Fruit fly (Drosophila melanogaster) whole organism, embryonic: Measurements from ENCODE around the gene Nrx-IV.
A peak's percentile ranks its signal among the peaks of the same experiment; 100 is the strongest.

Experiments used
- Abd-B ChIP-seq: fragments of 200-800 bp; sonication (Bioruptor generic); optimal IDR thresholded peaks from 2 replicates; lab custom pipeline; 2018; ENCODE audit warnings: missing biosample characterization, mild to moderate bottlenecking, missing genetic modification characterization, moderate library complexity
- CG10431 ChIP-seq: fragments of 200-800 bp; sonication (Bioruptor generic); optimal IDR thresholded peaks from 3 replicates; lab custom pipeline; 2018; ENCODE audit warnings: missing biosample characterization, mild to moderate bottlenecking, missing genetic modification characterization
- CG11560 ChIP-seq: fragments of 200-800 bp; sonication (Bioruptor generic); IDR thresholded peaks from 3 replicates; pipeline ENCODE4 v1.3.6; 2022; ENCODE audit warnings: missing biosample characterization, missing genetic modification characterization
- CG11695 ChIP-seq: fragments of 200-800 bp; sonication (Bioruptor generic); IDR thresholded peaks from 3 replicates; pipeline ENCODE4 v1.3.6; 2022; ENCODE audit warnings: missing biosample characterization, missing genetic modification characterization
- CG12071 ChIP-seq: fragments of 200-800 bp; sonication (Bioruptor generic); optimal IDR thresholded peaks from 3 replicates; lab custom pipeline; 2018; ENCODE audit warnings: missing biosample characterization, mild to moderate bottlenecking, missing genetic modification characterization
- CG13424 ChIP-seq: fragments of 200-800 bp; sonication (Bioruptor generic); optimal IDR thresholded peaks from 2 replicates; lab custom pipeline; 2019; ENCODE audit warnings: missing biosample characterization, mild to moderate bottlenecking, missing genetic modification characterization, moderate library complexity
- CG14667 ChIP-seq: fragments of 200-800 bp; sonication (Bioruptor generic); IDR thresholded peaks from 2 replicates; pipeline ENCODE4 v1.3.6; 2022; ENCODE audit warnings: missing biosample characterization, missing genetic modification characterization
- CG14965 ChIP-seq: fragments of 200-800 bp; sonication (Bioruptor generic); optimal IDR thresholded peaks from 2 replicates; lab custom pipeline; 2016; ENCODE audit warnings: missing biosample characterization, missing genetic modification characterization, borderline replicate concordance
- CG18619 ChIP-seq: fragments of 200-800 bp; sonication (Bioruptor generic); optimal IDR thresholded peaks from 3 replicates; lab custom pipeline; 2017; ENCODE audit warnings: missing biosample characterization, mild to moderate bottlenecking, missing genetic modification characterization
- CG2199 ChIP-seq: fragments of 200-800 bp; sonication (Bioruptor generic); IDR thresholded peaks from 3 replicates; pipeline ENCODE4 v1.3.6; 2022; ENCODE audit warnings: missing biosample characterization, missing genetic modification characterization
- CG30020 ChIP-seq: fragments of 200-800 bp; optimal IDR thresholded peaks from 2 replicates; lab custom pipeline; 2019; ENCODE audit warnings: missing biosample characterization, mild to moderate bottlenecking, missing genetic modification characterization, moderate library complexity
- CG3838 ChIP-seq: fragments of 200-800 bp; sonication (Bioruptor generic); optimal IDR thresholded peaks from 3 replicates; lab custom pipeline; 2016; ENCODE audit warnings: missing biosample characterization, missing genetic modification characterization
- CG7357 ChIP-seq: fragments of 200-800 bp; sonication (Bioruptor generic); IDR thresholded peaks from 3 replicates; pipeline ENCODE4 v1.3.6; 2022; ENCODE audit warnings: missing biosample characterization, missing genetic modification characterization
- CG8089 ChIP-seq: fragments of 200-800 bp; sonication (Bioruptor generic); optimal IDR thresholded peaks from 3 replicates; lab custom pipeline; 2016; ENCODE audit warnings: missing biosample characterization, missing genetic modification characterization
- CG8281 ChIP-seq: fragments of 200-800 bp; sonication (Bioruptor generic); optimal IDR thresholded peaks from 2 replicates; lab custom pipeline; 2018; ENCODE audit warnings: missing biosample characterization, mild to moderate bottlenecking, missing genetic modification characterization, moderate library complexity
- CG8478 ChIP-seq: fragments of >200 bp; optimal IDR thresholded peaks from 2 replicates; lab custom pipeline; 2018
- CG8944 ChIP-seq: fragments of 200-800 bp; sonication (Bioruptor generic); optimal IDR thresholded peaks from 3 replicates; lab custom pipeline; 2016; ENCODE audit warnings: missing biosample characterization, missing genetic modification characterization
- CG9609 ChIP-seq: fragments of 200-800 bp; sonication (Bioruptor generic); optimal IDR thresholded peaks from 3 replicates; lab custom pipeline; 2016; ENCODE audit warnings: missing biosample characterization, missing genetic modification characterization
- CG9876 ChIP-seq: fragments of 200-800 bp; sonication (Bioruptor generic); optimal IDR thresholded peaks from 2 replicates; lab custom pipeline; 2016; ENCODE audit warnings: missing biosample characterization, missing genetic modification characterization
- Dfd ChIP-seq, 2 experiments: fragments of >200 bp; optimal IDR thresholded peaks; 2 replicates each; lab custom pipeline; 2017; ENCODE audit warnings: missing biosample characterization in 2 of 2, missing genetic modification characterization in 2 of 2
- Drgx ChIP-seq: fragments of 200-800 bp; sonication (Bioruptor generic); IDR thresholded peaks from 2 replicates; pipeline ENCODE4 v1.3.6; 2022; ENCODE audit warnings: missing biosample characterization, missing genetic modification characterization
- Hsf ChIP-seq: fragments of 200-800 bp; sonication (Bioruptor generic); optimal IDR thresholded peaks from 3 replicates; lab custom pipeline; 2016; ENCODE audit warnings: missing biosample characterization, missing genetic modification characterization
- Med ChIP-seq: fragments of 200-800 bp; sonication (Bioruptor generic); peaks from one replicate; lab custom pipeline; 2016; ENCODE audit warnings: missing biosample characterization, missing genetic modification characterization, mild to moderate bottlenecking, inconsistent platforms, moderate library complexity
- NC2β ChIP-seq: fragments of 200-800 bp; sonication (Bioruptor generic); optimal IDR thresholded peaks from 2 replicates; lab custom pipeline; 2016; ENCODE audit warnings: missing biosample characterization, missing genetic modification characterization
- Sry-δ ChIP-seq: fragments of 200-800 bp; sonication (Bioruptor generic); optimal IDR thresholded peaks from 2 replicates; lab custom pipeline; 2016; ENCODE audit warnings: missing biosample characterization, missing genetic modification characterization
- Stat92E ChIP-seq, 3 experiments: fragments of >200 bp in 2 of 3; fragments of 200-800 bp in 1 of 3; sonication (Bioruptor generic) in 1 of 3; optimal IDR thresholded peaks; 2 replicates each; lab custom pipeline; 2017 to 2019; ENCODE audit warnings: missing biosample characterization in 3 of 3, missing genetic modification characterization in 3 of 3, mild to moderate bottlenecking in 1 of 3, moderate library complexity in 1 of 3
- ab ChIP-seq: fragments of 200-800 bp; sonication (Bioruptor generic); optimal IDR thresholded peaks from 2 replicates; lab custom pipeline; 2016; ENCODE audit warnings: missing biosample characterization, missing genetic modification characterization
- abd-A ChIP-seq: fragments of 200-800 bp; sonication (Bioruptor generic); optimal IDR thresholded peaks from 3 replicates; lab custom pipeline; 2019; ENCODE audit warnings: missing biosample characterization, mild to moderate bottlenecking, missing genetic modification characterization, moderate library complexity
- ash1 ChIP-seq: fragments of 200-800 bp; sonication (Bioruptor generic); optimal IDR thresholded peaks from 2 replicates; lab custom pipeline; 2018; ENCODE audit warnings: missing biosample characterization, mild to moderate bottlenecking, missing genetic modification characterization
- chn ChIP-seq: fragments of 200-800 bp; sonication (Bioruptor generic); optimal IDR thresholded peaks from 2 replicates; lab custom pipeline; 2016; ENCODE audit warnings: missing biosample characterization, missing genetic modification characterization
- da ChIP-seq: fragments of 200-800 bp; sonication (Bioruptor generic); optimal IDR thresholded peaks from 2 replicates; lab custom pipeline; 2016; ENCODE audit warnings: missing biosample characterization, missing genetic modification characterization
- emc ChIP-seq: fragments of 200-800 bp; sonication (Bioruptor generic); optimal IDR thresholded peaks from 2 replicates; lab custom pipeline; 2016; ENCODE audit warnings: missing biosample characterization, missing genetic modification characterization
- eyg ChIP-seq: fragments of 200-800 bp; sonication (Bioruptor generic); optimal IDR thresholded peaks from 3 replicates; lab custom pipeline; 2016; ENCODE audit warnings: missing biosample characterization, missing genetic modification characterization
- fd3F ChIP-seq: fragments of 200-800 bp; sonication (Bioruptor generic); optimal IDR thresholded peaks from 2 replicates; lab custom pipeline; 2018; ENCODE audit warnings: missing biosample characterization, mild to moderate bottlenecking, missing genetic modification characterization, moderate library complexity
- fru ChIP-seq: fragments of >200 bp; optimal IDR thresholded peaks from 2 replicates; lab custom pipeline; 2017
- gce ChIP-seq: fragments of 200-800 bp; sonication (Bioruptor generic); IDR thresholded peaks from 3 replicates; pipeline ENCODE4 v1.3.6; 2022; ENCODE audit warnings: missing biosample characterization, missing genetic modification characterization
- gt ChIP-seq: fragments of 200-800 bp; sonication (Bioruptor generic); IDR thresholded peaks from 2 replicates; pipeline ENCODE4 v1.3.6; 2022; ENCODE audit warnings: missing biosample characterization, missing genetic modification characterization
- hkb ChIP-seq, 2 experiments: fragments of 200-800 bp in 1 of 2; fragments of >200 bp in 1 of 2; sonication (Bioruptor generic) in 1 of 2; IDR thresholded peaks in 1 of 2; optimal IDR thresholded peaks in 1 of 2; 2 replicates each; pipeline versions ENCODE4 v1.3.6 to Lab custom; 2017 to 2022; ENCODE audit warnings: missing biosample characterization in 1 of 2, missing genetic modification characterization in 1 of 2
- insv ChIP-seq, 2 experiments: fragments of 200-800 bp; sonication (Bioruptor generic); optimal IDR thresholded peaks; 3 replicates each; lab custom pipeline; 2016 to 2018; ENCODE audit warnings: missing biosample characterization in 2 of 2, missing genetic modification characterization in 2 of 2
- jumu ChIP-seq: fragments of 200-800 bp; sonication (Bioruptor generic); optimal IDR thresholded peaks from 3 replicates; lab custom pipeline; 2016; ENCODE audit warnings: missing biosample characterization, missing genetic modification characterization
- kah ChIP-seq: fragments of 200-800 bp; sonication (Bioruptor generic); optimal IDR thresholded peaks from 2 replicates; lab custom pipeline; 2018; ENCODE audit warnings: missing biosample characterization, mild to moderate bottlenecking, missing genetic modification characterization
- lov ChIP-seq, 2 experiments: fragments of 200-800 bp in 1 of 2; fragments of >200 bp in 1 of 2; sonication (Bioruptor generic) in 1 of 2; IDR thresholded peaks in 1 of 2; optimal IDR thresholded peaks in 1 of 2; 2 replicates in 1 of 2; 3 replicates in 1 of 2; pipeline versions ENCODE4 v1.3.6 to Lab custom; 2017 to 2022; ENCODE audit warnings: missing biosample characterization in 1 of 2, missing genetic modification characterization in 1 of 2
- mld ChIP-seq: fragments of 200-800 bp; sonication (Bioruptor generic); IDR thresholded peaks from 3 replicates; pipeline ENCODE4 v1.3.6; 2022; ENCODE audit warnings: missing biosample characterization, missing genetic modification characterization; ENCODE audit not compliant: partially characterized antibody
- ro ChIP-seq: fragments of 200-800 bp; sonication (Bioruptor generic); IDR thresholded peaks from 2 replicates; pipeline ENCODE4 v1.3.6; 2022; ENCODE audit warnings: missing biosample characterization, missing genetic modification characterization
- salm ChIP-seq: fragments of 200-800 bp; sonication (Bioruptor generic); optimal IDR thresholded peaks from 2 replicates; lab custom pipeline; 2018; ENCODE audit warnings: missing biosample characterization, mild to moderate bottlenecking, missing genetic modification characterization
- schlank ChIP-seq: fragments of 200-800 bp; sonication (Bioruptor generic); optimal IDR thresholded peaks from 2 replicates; lab custom pipeline; 2018; ENCODE audit warnings: missing biosample characterization, mild to moderate bottlenecking, missing genetic modification characterization
- shn ChIP-seq: fragments of 200-800 bp; sonication (Bioruptor generic); optimal IDR thresholded peaks from 3 replicates; lab custom pipeline; 2016; ENCODE audit warnings: missing biosample characterization, missing genetic modification characterization
- sisA ChIP-seq: fragments of 200-800 bp; sonication (Bioruptor generic); IDR thresholded peaks from 2 replicates; pipeline ENCODE4 v1.3.6; 2022; ENCODE audit warnings: missing biosample characterization, missing genetic modification characterization
- usp ChIP-seq: fragments of >200 bp; optimal IDR thresholded peaks from 2 replicates; lab custom pipeline; 2017; ENCODE audit warnings: missing biosample characterization, missing genetic modification characterization
- zfh1 ChIP-seq: fragments of 200-800 bp; sonication (Bioruptor generic); IDR thresholded peaks from 3 replicates; pipeline ENCODE4 v1.3.6; 2022; ENCODE audit warnings: missing biosample characterization, missing genetic modification characterization

The Nrx-IV gene

dm6 chr3L:12096799-12097662, 49.3 kb upstream of the Nrx-IV start (continued):
- no peak for TF ChIP-seq CG12071 (GFP tag; lab: Kevin White, UChicago)
- TF ChIP-seq CG14965 (GFP tag; lab: Kevin White, UChicago) = no peak
- TF ChIP-seq CG8089 (GFP tag; lab: Kevin White, UChicago) = no peak
- TF ChIP-seq ash1 (GFP tag; lab: Kevin White, UChicago) = no peak
- no peak for TF ChIP-seq CG11695 (GFP tag; lab: Robert Waterston, UW)
- no peak for TF ChIP-seq Hsf (GFP tag; lab: Kevin White, UChicago)
- no peak for TF ChIP-seq CG9876
- no peak for TF ChIP-seq emc
- TF ChIP-seq jumu (GFP tag; lab: Kevin White, UChicago) = no peak
- no peak; the same call in 2 of the 3 replicates for TF ChIP-seq CG7357 (GFP tag; lab: Robert Waterston, UW)
- no peak for TF ChIP-seq lov (optimal IDR thresholded peaks at IDR 0.05; lab: Kevin White, UChicago)
- no peak for TF ChIP-seq lov (GFP tag; IDR thresholded peaks at IDR 0.05; lab: Robert Waterston, UW)
- no peak for TF ChIP-seq fru (lab: Kevin White, UChicago)
- TF ChIP-seq CG2199 (GFP tag; lab: Robert Waterston, UW) = no peak
- peak; percentile 31 for TF ChIP-seq chn (GFP tag; lab: Kevin White, UChicago)
- TF ChIP-seq hkb (optimal IDR thresholded peaks at IDR 0.05; lab: Kevin White, UChicago) = no peak
- 0 out of 2 replicates have a peak, but pooled peaks have one; percentile 14 for TF ChIP-seq hkb (GFP tag; IDR thresholded peaks at IDR 0.05; lab: Robert Waterston, UW)
- no peak for TF ChIP-seq Stat92E (GFP tag; optimal IDR thresholded peaks at IDR 0.05; lab: Kevin White, UChicago)
- no peak for TF ChIP-seq sisA
- no peak for TF ChIP-seq CG18619 (GFP tag; lab: Kevin White, UChicago)
- TF ChIP-seq Drgx (GFP tag; lab: Robert Waterston, UW) = peak; percentile 63; the same call in 1 of the 2 replicates
- no peak for TF ChIP-seq insv (GFP tag; optimal IDR thresholded peaks at IDR 0.05; lab: Kevin White, UChicago)
- TF ChIP-seq Dfd (GFP tag; optimal IDR thresholded peaks at IDR 0.05; lab: Kevin White, UChicago) = no peak
- TF ChIP-seq schlank (tag; lab: Kevin White, UChicago) = no peak
- TF ChIP-seq gt (GFP tag; lab: Robert Waterston, UW) = no peak
- no peak for TF ChIP-seq NC2β (GFP tag; lab: Kevin White, UChicago)
- no peak for TF ChIP-seq CG10431 (GFP tag; lab: Kevin White, UChicago)
- TF ChIP-seq da = no peak
- no peak for TF ChIP-seq CG8944 (GFP tag; lab: Kevin White, UChicago)
- TF ChIP-seq Sry-δ (GFP tag; lab: Kevin White, UChicago) = no peak
- TF ChIP-seq mld (GFP tag; lab: Robert Waterston, UW) = no peak
- TF ChIP-seq CG8478 (lab: Kevin White, UChicago) = no peak
- no peak for TF ChIP-seq CG11560
- TF ChIP-seq Med = peak; percentile 72
- TF ChIP-seq CG9609 (GFP tag; lab: Kevin White, UChicago) = no peak
- TF ChIP-seq CG13424 (tag; lab: Kevin White, UChicago) = no peak
- no peak for TF ChIP-seq ab (GFP tag; lab: Kevin White, UChicago)
- no peak for TF ChIP-seq gce
- no peak for TF ChIP-seq kah
- no peak for TF ChIP-seq fd3F (GFP tag; lab: Kevin White, UChicago)
- TF ChIP-seq zfh1 (GFP tag; lab: Robert Waterston, UW) = no peak
- TF ChIP-seq CG30020 (tag; lab: Kevin White, UChicago) = no peak
- no peak for TF ChIP-seq shn (GFP tag; lab: Kevin White, UChicago)
- TF ChIP-seq abd-A (tag; lab: Kevin White, UChicago) = no peak
- no peak for TF ChIP-seq eyg (GFP tag; lab: Kevin White, UChicago)
- TF ChIP-seq CG3838 (GFP tag; lab: Kevin White, UChicago) = no peak
- no peak for TF ChIP-seq CG14667 (GFP tag; lab: Robert Waterston, UW)
- TF ChIP-seq usp (GFP tag; lab: Kevin White, UChicago) = no peak
- no peak for TF ChIP-seq salm
- TF ChIP-seq CG8281 (tag; lab: Kevin White, UChicago) = no peak
- no peak for TF ChIP-seq Abd-B
- TF ChIP-seq ro (GFP tag; lab: Robert Waterston, UW) = no peak
